Worm (Caenorhabditis elegans): ENCODE results near the gene F41C3.7.
A peak's percentile ranks its signal among the peaks of the same experiment; 100 is the strongest.

The F41C3.7 gene

DNA sequence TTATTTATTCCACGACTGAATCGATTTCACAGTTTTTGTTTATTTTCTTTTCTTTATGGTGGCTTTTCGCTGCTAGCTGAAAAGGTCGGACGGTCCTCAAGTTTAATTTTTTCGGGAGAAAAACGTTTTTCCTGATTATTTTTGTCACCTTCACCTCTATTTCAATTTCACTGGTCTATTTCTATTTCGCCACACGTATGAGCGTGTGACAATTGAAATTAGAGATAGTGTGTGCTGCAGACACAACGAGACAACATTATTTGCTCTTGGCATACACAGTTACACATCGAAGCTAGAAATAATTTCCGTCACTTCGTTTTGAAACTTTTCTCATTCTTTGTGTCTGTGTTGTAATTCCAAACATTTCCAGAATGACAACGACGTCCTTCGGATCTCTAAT lies 14.2 kb upstream of the F41C3.7 start, which contains the start of gene F41C3.8:
Gene F41C3.8, plus strand, starts transcription at position 371 of the 400 bp plus-strand sequence.
- TF ChIP-seq W03F9.2 (tag; optimal IDR thresholded peaks at IDR 0.05) (no peak), him-1 (tag; optimal IDR thresholded peaks at IDR 0.05) (no peak), dao-5 (tag; optimal IDR thresholded peaks at IDR 0.05) (no peak)

DNA sequence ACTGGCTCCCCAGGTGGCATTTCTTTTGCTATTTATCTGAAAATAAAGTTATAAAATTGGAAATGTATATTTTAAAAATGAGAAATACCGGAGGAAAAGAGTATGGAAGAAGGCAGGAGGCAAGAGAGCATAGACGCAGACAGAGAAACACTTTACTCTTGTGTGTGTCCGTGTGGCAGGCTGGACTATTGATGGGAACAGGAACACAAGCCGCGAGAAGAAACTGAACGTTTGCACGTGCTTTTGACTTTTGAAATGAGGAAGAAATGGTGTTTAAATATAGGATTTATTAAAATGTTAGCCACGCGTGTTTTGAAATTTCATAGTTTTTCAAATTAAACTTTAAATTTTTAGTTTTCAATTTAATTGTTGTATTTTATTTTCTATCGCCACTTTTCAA lies 3.7 kb upstream of the F41C3.7 start, which contains the start of gene F10G7.10:
Gene F10G7.10, minus strand, starts transcription at position 145 of the 400 bp plus-strand sequence.
- peak; percentile 54 for TF ChIP-seq W03F9.2 (tag; optimal IDR thresholded peaks at IDR 0.05)
- TF ChIP-seq him-1 (tag; optimal IDR thresholded peaks at IDR 0.05) = no peak

DNA sequence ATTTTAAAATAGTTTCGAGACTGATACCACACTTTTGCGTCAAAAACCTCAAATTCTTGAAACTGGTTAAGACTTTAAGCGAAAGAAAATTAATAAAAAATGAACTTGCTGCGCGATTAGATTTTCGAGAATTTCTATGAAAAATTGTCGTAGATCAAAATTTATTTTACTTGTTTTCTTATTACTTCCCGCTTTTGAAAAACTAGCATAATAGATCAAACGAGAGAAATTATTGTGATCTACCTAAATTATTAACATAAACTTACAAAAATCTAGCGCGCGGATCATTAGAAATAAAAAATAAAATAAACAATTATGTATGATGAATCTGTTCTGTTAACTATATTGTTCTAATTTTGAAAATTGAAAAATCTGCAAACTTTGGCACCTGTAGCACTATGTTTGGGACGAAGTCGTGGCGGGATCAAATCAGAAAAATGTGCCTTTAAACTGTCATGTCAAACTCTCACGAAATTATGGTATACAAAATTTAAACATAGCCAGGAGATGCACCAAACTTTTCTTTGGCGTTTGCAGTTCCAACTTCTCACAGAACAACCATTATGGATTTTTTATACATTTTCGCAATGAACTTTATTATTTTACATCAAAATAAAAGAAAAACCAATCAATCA lies 3.0 kb upstream of the F41C3.7 start:
- TF ChIP-seq him-1 (tag; optimal IDR thresholded peaks at IDR 0.05) = no peak
- TF ChIP-seq dao-5 (tag; optimal IDR thresholded peaks at IDR 0.05) = no peak
- no peak for TF ChIP-seq W03F9.2 (tag; optimal IDR thresholded peaks at IDR 0.05)

DNA sequence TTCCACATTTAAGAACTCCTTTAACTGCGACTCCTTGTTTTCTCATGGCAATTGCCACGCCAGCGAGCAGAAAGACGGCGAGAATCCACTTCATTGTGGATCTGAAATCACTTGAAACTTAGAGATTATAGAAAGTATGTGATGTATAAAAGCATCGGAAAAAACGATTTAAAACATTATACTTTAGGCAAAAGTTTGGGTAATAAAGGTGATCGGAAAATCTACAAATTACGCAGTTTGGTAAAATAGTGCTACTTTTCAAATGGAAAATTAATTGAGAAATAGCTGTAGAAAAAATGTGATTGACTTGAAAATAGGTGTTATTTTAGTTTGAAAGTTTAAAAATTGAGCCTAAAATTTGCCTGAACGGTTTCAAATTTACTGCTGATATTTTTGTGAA lies 2.1 kb upstream of the F41C3.7 start, which contains the start of gene ttr-41:
Gene ttr-41, minus strand, starts transcription at position 101 of the 400 bp plus-strand sequence.
- TF ChIP-seq dao-5 (tag; optimal IDR thresholded peaks at IDR 0.05) = no peak
- no peak for TF ChIP-seq W03F9.2 (tag; optimal IDR thresholded peaks at IDR 0.05)
- no peak for TF ChIP-seq him-1 (tag; optimal IDR thresholded peaks at IDR 0.05)

DNA sequence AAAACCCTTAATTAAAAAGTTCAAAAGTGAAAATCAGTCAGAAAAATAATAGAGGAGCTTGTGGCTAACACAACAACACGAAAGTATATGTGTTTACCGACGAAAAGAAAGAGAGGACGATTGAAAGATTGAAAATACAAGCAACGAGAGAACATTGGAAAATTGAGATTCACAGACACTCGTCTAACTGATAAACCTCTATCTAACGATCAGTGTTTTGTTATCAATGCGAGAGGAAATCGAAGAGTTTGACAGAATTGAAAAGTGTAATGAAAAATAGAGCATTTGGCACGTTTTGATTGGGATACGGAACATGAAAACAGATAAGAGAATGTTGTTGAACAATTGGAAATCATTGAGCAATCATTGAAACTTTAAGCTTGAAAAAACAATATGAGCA lies 1.1 kb upstream of the F41C3.7 start:
- TF ChIP-seq dao-5 (tag; optimal IDR thresholded peaks at IDR 0.05) (no peak), W03F9.2 (tag; optimal IDR thresholded peaks at IDR 0.05) (peak; percentile 29), him-1 (tag; optimal IDR thresholded peaks at IDR 0.05) (no peak)

DNA sequence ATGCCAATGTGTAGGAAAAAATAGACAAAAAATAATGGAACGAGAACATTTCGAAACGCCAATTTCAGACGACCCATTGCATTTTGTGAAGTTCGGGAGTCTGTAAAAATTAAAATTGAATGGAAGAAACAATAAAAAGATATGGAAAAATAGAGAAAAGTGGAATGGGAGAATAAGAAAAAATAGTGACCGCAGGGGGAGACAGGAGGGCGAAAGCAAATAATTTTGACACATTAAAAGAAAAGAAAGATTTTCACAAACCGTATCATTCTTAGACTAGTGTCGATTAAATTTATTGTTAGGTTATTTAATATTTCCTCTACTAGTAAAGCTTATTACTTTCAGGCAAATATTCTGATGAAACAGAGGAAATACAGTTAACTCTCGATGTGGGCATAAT lies 4.0 kb downstream of the F41C3.7 start, which contains the start of gene F41C3.11:
Gene F41C3.11, minus strand, starts transcription at position 101 of the 400 bp plus-strand sequence.
- TF ChIP-seq him-1 (tag; optimal IDR thresholded peaks at IDR 0.05) (no peak), dao-5 (tag; optimal IDR thresholded peaks at IDR 0.05) (no peak), W03F9.2 (tag; optimal IDR thresholded peaks at IDR 0.05) (no peak)

DNA sequence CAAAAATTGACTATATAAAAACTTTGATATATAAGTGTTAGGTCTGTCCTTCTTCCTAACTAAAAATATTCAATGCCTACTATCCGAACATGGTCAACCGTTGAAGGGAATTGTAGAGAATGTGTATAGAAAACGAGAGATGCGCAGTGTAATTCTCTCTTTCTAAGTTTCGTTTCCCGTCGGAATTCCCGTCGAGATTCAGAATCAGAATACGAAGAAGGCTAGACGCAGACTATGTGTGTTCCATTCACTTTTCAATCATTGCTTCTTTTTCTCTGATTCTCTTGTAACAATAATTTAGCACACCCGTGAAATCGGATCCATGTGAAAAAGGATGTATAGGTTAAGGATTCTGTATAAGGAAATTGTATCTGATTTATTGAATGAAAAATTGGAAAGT lies 4.6 kb downstream of the F41C3.7 start:
- TF ChIP-seq dao-5 (tag; optimal IDR thresholded peaks at IDR 0.05) (no peak), him-1 (tag; optimal IDR thresholded peaks at IDR 0.05) (no peak), W03F9.2 (tag; optimal IDR thresholded peaks at IDR 0.05) (no peak)

DNA sequence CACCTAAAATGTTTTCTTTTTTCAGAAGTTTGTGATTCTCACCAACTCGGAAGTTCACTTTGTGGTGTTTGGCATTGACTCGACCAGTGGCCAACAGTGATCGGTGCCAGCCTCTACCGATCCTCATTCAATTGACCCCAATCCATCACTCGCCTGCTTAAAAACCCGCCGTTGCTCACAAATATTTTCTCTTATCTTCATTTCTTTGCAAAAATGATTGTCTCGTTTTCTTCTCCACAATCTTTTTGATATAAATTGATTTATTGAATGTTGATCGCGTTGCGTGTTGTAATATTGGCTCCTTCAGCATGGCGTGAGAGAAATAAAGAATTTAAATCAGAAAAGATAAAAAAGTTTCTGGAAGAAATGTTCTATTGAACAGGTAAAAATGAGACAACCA lies 6.8 kb downstream of the F41C3.7 start:
- TF ChIP-seq him-1 (tag; optimal IDR thresholded peaks at IDR 0.05) (no peak), W03F9.2 (tag; optimal IDR thresholded peaks at IDR 0.05) (no peak), dao-5 (tag; optimal IDR thresholded peaks at IDR 0.05) (no peak)

DNA sequence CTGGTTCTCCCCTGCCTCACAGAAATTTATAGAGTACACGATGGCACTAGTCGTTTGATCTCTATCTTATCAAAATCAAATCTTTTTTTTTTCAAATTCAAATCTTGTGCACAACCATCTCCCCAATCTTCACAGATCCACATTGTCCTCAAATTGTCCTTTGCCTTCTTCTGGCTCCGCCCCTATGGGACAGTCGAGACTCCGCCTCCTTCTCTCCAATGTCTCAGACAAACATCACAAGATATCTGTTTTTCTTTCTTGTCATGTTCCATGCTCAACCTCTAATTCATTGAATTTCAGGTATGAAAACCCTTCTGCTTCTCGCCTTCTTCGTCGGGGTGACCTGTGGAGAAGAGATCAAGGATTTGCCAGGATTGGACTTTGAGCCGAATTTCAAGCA lies 7.5 kb downstream of the F41C3.7 start, which contains the start of gene ctsa-1.1:
Gene ctsa-1.1, plus strand, starts transcription at position 301 of the 400 bp plus-strand sequence.
- TF ChIP-seq him-1 (tag; optimal IDR thresholded peaks at IDR 0.05) = no peak
- no peak for TF ChIP-seq W03F9.2 (tag; optimal IDR thresholded peaks at IDR 0.05)
- TF ChIP-seq dao-5 (tag; optimal IDR thresholded peaks at IDR 0.05) = no peak

DNA sequence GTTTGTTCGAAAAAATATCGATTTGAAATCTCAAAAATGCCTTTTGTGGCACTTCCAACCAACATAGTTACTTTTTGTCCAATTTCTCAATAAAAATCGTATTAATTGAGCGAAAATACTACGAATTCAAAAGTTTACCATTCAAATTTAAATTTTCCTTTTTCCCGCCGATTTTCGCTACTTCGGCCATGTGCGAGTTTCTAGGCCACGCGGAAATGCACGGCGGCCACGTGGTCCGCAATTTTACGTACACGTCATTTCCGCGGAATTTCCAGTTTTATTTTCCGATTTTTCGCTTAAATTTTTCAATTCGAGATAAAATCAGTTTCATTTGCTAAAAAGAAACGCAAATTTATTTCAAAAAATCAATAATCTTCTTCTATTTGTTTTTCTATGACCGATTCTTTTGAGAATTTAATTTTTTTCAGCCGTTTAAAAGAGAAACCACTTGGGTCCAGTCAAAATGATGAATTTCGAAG lies 10.2 kb downstream of the F41C3.7 start, which contains the start of gene eas-1:
Gene eas-1, plus strand, starts transcription at position 429 of the 479 bp plus-strand sequence.
- TF ChIP-seq W03F9.2 (tag; optimal IDR thresholded peaks at IDR 0.05) = peak; percentile 86
- TF ChIP-seq dao-5 (tag; optimal IDR thresholded peaks at IDR 0.05) = no peak
- TF ChIP-seq him-1 (tag; optimal IDR thresholded peaks at IDR 0.05) = peak; percentile 57

DNA sequence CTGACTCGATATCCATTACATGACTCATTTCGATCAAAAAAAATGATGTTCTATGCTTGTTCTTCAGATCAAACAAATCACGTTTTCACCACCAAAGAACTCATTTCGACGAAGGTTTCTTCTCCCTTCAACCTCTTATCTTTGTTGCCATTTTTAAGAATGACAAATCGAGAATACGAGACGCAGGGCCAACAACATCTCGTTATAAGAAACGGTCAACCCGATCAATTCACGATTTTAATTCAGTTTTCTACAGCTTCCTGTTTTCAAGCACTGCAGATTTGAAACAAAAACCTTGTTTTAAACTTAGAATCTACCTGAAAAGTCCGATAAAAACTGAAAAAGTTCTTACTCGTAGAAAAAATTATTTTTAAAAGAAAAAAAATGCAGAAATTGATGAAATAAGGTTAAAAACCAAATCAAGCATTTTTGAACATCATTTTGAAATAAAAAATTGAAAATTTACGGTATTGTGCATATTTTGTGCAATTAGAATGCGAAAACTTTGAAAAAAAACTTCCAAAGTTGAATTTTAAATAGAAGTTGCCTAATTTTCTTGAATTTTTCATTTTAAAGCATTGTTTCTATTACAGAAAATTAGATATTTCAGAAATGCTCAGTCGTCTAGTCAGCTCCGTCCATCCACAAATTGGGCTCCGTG lies 11.8 kb downstream of the F41C3.7 start, which contains the start of gene acs-11:
Gene acs-11, plus strand, starts transcription at position 611 of the 661 bp plus-strand sequence.
- TF ChIP-seq dao-5 (tag; optimal IDR thresholded peaks at IDR 0.05) (no peak), W03F9.2 (tag; optimal IDR thresholded peaks at IDR 0.05) (no peak), him-1 (tag; optimal IDR thresholded peaks at IDR 0.05) (no peak)

DNA sequence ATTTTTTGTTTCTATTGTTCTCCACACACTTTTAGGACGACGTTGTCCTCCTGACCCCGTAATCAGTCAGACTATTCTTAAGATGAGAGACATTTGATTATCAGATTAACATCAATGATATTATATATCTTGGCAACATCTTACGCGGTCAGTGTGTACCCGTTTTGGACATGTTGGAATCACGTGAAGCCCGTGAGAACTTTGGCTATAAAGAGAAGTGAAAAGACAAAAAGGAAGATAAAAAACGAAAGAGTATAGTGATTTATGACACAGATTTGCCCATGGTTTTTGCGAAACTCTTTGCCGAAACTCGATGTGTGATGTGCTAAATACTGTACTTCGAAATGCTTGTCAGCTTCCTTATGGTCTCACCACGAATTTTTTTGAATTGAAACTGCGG lies 15.4 kb downstream of the F41C3.7 start:
- TF ChIP-seq W03F9.2 (tag; optimal IDR thresholded peaks at IDR 0.05) (no peak), him-1 (tag; optimal IDR thresholded peaks at IDR 0.05) (no peak), dao-5 (tag; optimal IDR thresholded peaks at IDR 0.05) (no peak)

DNA sequence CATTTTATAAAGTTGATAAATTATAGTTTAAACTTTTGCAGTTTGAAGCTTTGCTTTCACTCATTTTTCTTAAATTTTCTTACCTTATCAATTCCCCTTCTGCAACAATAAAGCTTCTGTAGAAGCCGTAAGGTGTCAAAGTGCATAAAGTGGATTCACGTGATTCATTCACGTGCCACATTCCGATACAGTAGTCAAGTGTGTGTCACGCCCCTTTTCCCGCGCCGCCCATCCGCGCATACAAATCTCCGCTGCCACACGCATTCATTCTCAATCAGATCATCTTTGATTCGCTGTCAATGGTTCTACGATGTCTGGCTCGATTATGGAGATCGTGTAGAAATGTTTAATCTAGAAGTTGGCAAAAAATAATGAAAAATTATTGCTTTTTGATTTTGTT lies 17.2 kb downstream of the F41C3.7 start:
- TF ChIP-seq dao-5 (tag; optimal IDR thresholded peaks at IDR 0.05) (no peak), him-1 (tag; optimal IDR thresholded peaks at IDR 0.05) (no peak), W03F9.2 (tag; optimal IDR thresholded peaks at IDR 0.05) (no peak)

DNA sequence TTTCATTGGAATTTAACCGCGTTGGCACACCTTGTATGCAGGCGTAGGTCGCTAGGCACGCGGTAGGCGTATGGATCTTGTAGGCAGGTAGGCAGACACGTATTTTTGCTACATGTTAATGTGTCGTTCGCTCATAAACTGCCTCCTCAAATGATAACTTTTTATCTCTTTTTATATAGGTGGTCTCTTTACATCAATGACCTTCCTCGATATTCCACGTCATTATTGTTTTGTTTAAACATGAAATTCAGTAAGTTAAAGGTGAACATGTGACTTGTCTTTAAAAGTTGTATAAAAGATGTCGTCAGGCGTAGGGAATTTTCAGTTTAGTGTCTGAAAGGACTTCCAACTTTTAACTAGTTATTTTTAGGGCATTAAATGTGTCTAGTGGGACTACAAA lies 17.9 kb downstream of the F41C3.7 start:
- no peak for TF ChIP-seq W03F9.2 (tag; optimal IDR thresholded peaks at IDR 0.05)
- no peak for TF ChIP-seq him-1 (tag; optimal IDR thresholded peaks at IDR 0.05)
- TF ChIP-seq dao-5 (tag; optimal IDR thresholded peaks at IDR 0.05) = no peak
